Fruit fly (Drosophila melanogaster): ENCODE results near the gene CG2082.

CG2082 gene

dm6 chr3R:5780976-5781375, at the start of gene CG2082:
Gene CG2082 (minus strand): TSS chr3R:5781076.
- TF ChIP-seq CG14711 (tag; optimal IDR thresholded peaks at IDR 0.05): no peak
- no peak for TF ChIP-seq CG12768 (GFP tag; optimal IDR thresholded peaks at IDR 0.05)
- no peak for TF ChIP-seq ovo (GFP tag; optimal IDR thresholded peaks at IDR 0.05)
- TF ChIP-seq CG33017 (tag; optimal IDR thresholded peaks at IDR 0.05): no peak
- no peak for TF ChIP-seq cic (GFP tag; optimal IDR thresholded peaks at IDR 0.05)
- TF ChIP-seq Hr96 (GFP tag; optimal IDR thresholded peaks at IDR 0.05): no peak
- TF ChIP-seq CG1620 (GFP tag; optimal IDR thresholded peaks at IDR 0.05): no peak
- TF ChIP-seq kay (GFP tag; ENCODE audit: borderline replicate concordance): no peak
- TF ChIP-seq Mnt (GFP tag; optimal IDR thresholded peaks at IDR 0.05): no peak

- no peak for TF ChIP-seq kay (GFP tag; ENCODE audit: borderline replicate concordance)
- no peak for TF ChIP-seq CG11617 (GFP tag; optimal IDR thresholded peaks at IDR 0.05)
- TF ChIP-seq cnc (optimal IDR thresholded peaks at IDR 0.05): no peak
- TF ChIP-seq CG7101 (tag; optimal IDR thresholded peaks at IDR 0.05): no peak
- no peak for TF ChIP-seq Clk (GFP tag; optimal IDR thresholded peaks at IDR 0.05)
- no peak for TF ChIP-seq CG14711 (tag; optimal IDR thresholded peaks at IDR 0.05)
- TF ChIP-seq CG1620 (GFP tag; optimal IDR thresholded peaks at IDR 0.05): no peak
- TF ChIP-seq pad (GFP tag; optimal IDR thresholded peaks at IDR 0.05): no peak
- no peak for TF ChIP-seq Hr96 (GFP tag; optimal IDR thresholded peaks at IDR 0.05)
- TF ChIP-seq ovo (GFP tag; optimal IDR thresholded peaks at IDR 0.05): no peak
- no peak for TF ChIP-seq CG33017 (tag; optimal IDR thresholded peaks at IDR 0.05)
- TF ChIP-seq cic (GFP tag; optimal IDR thresholded peaks at IDR 0.05): no peak
- TF ChIP-seq tj (GFP tag; optimal IDR thresholded peaks at IDR 0.05): no peak
- no peak for TF ChIP-seq toe (GFP tag; optimal IDR thresholded peaks at IDR 0.05)
- TF ChIP-seq Crg-1 (GFP tag; optimal IDR thresholded peaks at IDR 0.05): no peak
- TF ChIP-seq bab1 (GFP tag; optimal IDR thresholded peaks at IDR 0.05): no peak
- no peak for TF ChIP-seq CG12768 (GFP tag; optimal IDR thresholded peaks at IDR 0.05)
- TF ChIP-seq CG7045 (GFP tag; optimal IDR thresholded peaks at IDR 0.05): no peak
- no peak for TF ChIP-seq CG5204 (GFP tag; optimal IDR thresholded peaks at IDR 0.05)
- TF ChIP-seq Mnt (GFP tag; optimal IDR thresholded peaks at IDR 0.05): no peak
Observed at dm6 chr3R:5829762-5830161, 48.9 kb upstream of the CG2082 start, which contains the start of gene glob3. Gene glob3 (plus strand): TSS chr3R:5830062.

- TF ChIP-seq pad (GFP tag; optimal IDR thresholded peaks at IDR 0.05) (peak; percentile 63), Crg-1 (GFP tag; optimal IDR thresholded peaks at IDR 0.05) (peak; percentile 55), Clk (GFP tag; optimal IDR thresholded peaks at IDR 0.05) (peak; percentile 36), toe (GFP tag; optimal IDR thresholded peaks at IDR 0.05) (peak; percentile 69), cic (GFP tag; optimal IDR thresholded peaks at IDR 0.05) (peak; percentile 20), bab1 (GFP tag; optimal IDR thresholded peaks at IDR 0.05) (peak; percentile 64), CG12768 (GFP tag; optimal IDR thresholded peaks at IDR 0.05) (peak; percentile 42), ovo (GFP tag; optimal IDR thresholded peaks at IDR 0.05) (peak; percentile 57), CG7101 (tag; optimal IDR thresholded peaks at IDR 0.05) (peak; percentile 73), CG1620 (GFP tag; optimal IDR thresholded peaks at IDR 0.05) (peak; percentile 72), CG11617 (GFP tag; optimal IDR thresholded peaks at IDR 0.05) (peak; percentile 74), CG14711 (tag; optimal IDR thresholded peaks at IDR 0.05) (peak; percentile 66), Hr96 (GFP tag; optimal IDR thresholded peaks at IDR 0.05) (peak; percentile 40), CG33017 (tag; optimal IDR thresholded peaks at IDR 0.05) (peak; percentile 54), kay (GFP tag; ENCODE audit: borderline replicate concordance) (peak; percentile 96), Mnt (GFP tag; optimal IDR thresholded peaks at IDR 0.05) (peak; percentile 74), tj (GFP tag; optimal IDR thresholded peaks at IDR 0.05) (peak; percentile 62), CG5204 (GFP tag; optimal IDR thresholded peaks at IDR 0.05) (peak; percentile 64), cnc (optimal IDR thresholded peaks at IDR 0.05) (no peak), CG7045 (GFP tag; optimal IDR thresholded peaks at IDR 0.05) (peak; percentile 60)
Observed at dm6 chr3R:5824456-5824855, 43.6 kb upstream of the CG2082 start, which contains the start of the genes Sec20 and dgrn. Gene Sec20 (minus strand): TSS chr3R:5824532. Gene dgrn (plus strand): TSS chr3R:5824615.

dm6 chr3R:5821750-5822149, 40.9 kb upstream of the CG2082 start, which contains the start of gene CG46303:
Gene CG46303 (plus strand): TSS chr3R:5821972.
- TF ChIP-seq Crg-1 (GFP tag; optimal IDR thresholded peaks at IDR 0.05) (no peak), Clk (GFP tag; optimal IDR thresholded peaks at IDR 0.05) (no peak), CG1620 (GFP tag; optimal IDR thresholded peaks at IDR 0.05) (no peak), cnc (optimal IDR thresholded peaks at IDR 0.05) (no peak), cic (GFP tag; optimal IDR thresholded peaks at IDR 0.05) (no peak), Hr96 (GFP tag; optimal IDR thresholded peaks at IDR 0.05) (no peak), CG12768 (GFP tag; optimal IDR thresholded peaks at IDR 0.05) (no peak), kay (GFP tag; ENCODE audit: borderline replicate concordance) (no peak), CG14711 (tag; optimal IDR thresholded peaks at IDR 0.05) (no peak), pad (GFP tag; optimal IDR thresholded peaks at IDR 0.05) (no peak), Mnt (GFP tag; optimal IDR thresholded peaks at IDR 0.05) (no peak), ovo (GFP tag; optimal IDR thresholded peaks at IDR 0.05) (no peak), toe (GFP tag; optimal IDR thresholded peaks at IDR 0.05) (no peak), CG5204 (GFP tag; optimal IDR thresholded peaks at IDR 0.05) (no peak), bab1 (GFP tag; optimal IDR thresholded peaks at IDR 0.05) (no peak), CG7045 (GFP tag; optimal IDR thresholded peaks at IDR 0.05) (no peak), CG7101 (tag; optimal IDR thresholded peaks at IDR 0.05) (no peak), tj (GFP tag; optimal IDR thresholded peaks at IDR 0.05) (no peak), CG33017 (tag; optimal IDR thresholded peaks at IDR 0.05) (no peak)

dm6 chr3R:5821243-5821642, 40.4 kb upstream of the CG2082 start, which contains the start of gene Hpr1:
Gene Hpr1 (minus strand): TSS chr3R:5821440.
- TF ChIP-seq CG14711 (tag; optimal IDR thresholded peaks at IDR 0.05) (no peak), pad (GFP tag; optimal IDR thresholded peaks at IDR 0.05) (no peak), kay (GFP tag; ENCODE audit: borderline replicate concordance) (peak; percentile 86)

- TF ChIP-seq bab1 (GFP tag; optimal IDR thresholded peaks at IDR 0.05): no peak
- TF ChIP-seq CG7101 (tag; optimal IDR thresholded peaks at IDR 0.05): no peak
Observed at dm6 chr3R:5813157-5813659, 32.3 kb upstream of the CG2082 start, which contains the start of gene CG42675. Gene CG42675 (plus strand): TSS chr3R:5813609.
